Fruit fly (Drosophila melanogaster) whole organism, prepupa: ENCODE data around the gene Gdh.

Experiments used
- Blimp-1 ChIP-seq: fragments of 200-800 bp; sonication (Bioruptor generic); optimal IDR thresholded peaks from 3 replicates; lab custom pipeline; 2017; ENCODE audit warnings: missing biosample characterization, missing genetic modification characterization, mild to moderate bottlenecking, moderate library complexity, missing genetic modification reagents
- CG10631 ChIP-seq: fragments of 200-800 bp; sonication (Bioruptor generic); optimal IDR thresholded peaks from 2 replicates; lab custom pipeline; 2016; ENCODE audit warnings: missing biosample characterization, missing genetic modification characterization
- CG10669 ChIP-seq: fragments of 200-800 bp; sonication (Bioruptor generic); optimal IDR thresholded peaks from 3 replicates; lab custom pipeline; 2018; ENCODE audit warnings: missing biosample characterization, mild to moderate bottlenecking, missing genetic modification characterization, moderate library complexity
- CG11294 ChIP-seq: fragments of 200-800 bp; sonication (Bioruptor generic); IDR thresholded peaks from 2 replicates; pipeline ENCODE4 v1.3.6; 2022; ENCODE audit warnings: missing biosample characterization, missing genetic modification characterization
- CG1621 ChIP-seq: fragments of 200-800 bp; sonication (Bioruptor generic); optimal IDR thresholded peaks from 3 replicates; lab custom pipeline; 2018; ENCODE audit warnings: missing biosample characterization, mild to moderate bottlenecking, missing genetic modification characterization
- CG16779 ChIP-seq: fragments of 200-800 bp; sonication (Bioruptor generic); optimal IDR thresholded peaks from 3 replicates; lab custom pipeline; 2017; ENCODE audit warnings: missing biosample characterization, mild to moderate bottlenecking, missing genetic modification characterization
- CG31627 ChIP-seq: fragments of 200-800 bp; sonication (Bioruptor generic); optimal IDR thresholded peaks from 3 replicates; lab custom pipeline; 2016; ENCODE audit warnings: missing biosample characterization, missing genetic modification characterization
- CG32006 ChIP-seq: fragments of 200-800 bp; sonication (Bioruptor generic); optimal IDR thresholded peaks from 3 replicates; lab custom pipeline; 2017; ENCODE audit warnings: missing biosample characterization, mild to moderate bottlenecking, missing genetic modification characterization
- CG34406 ChIP-seq: fragments of 200-800 bp; sonication (Bioruptor generic); optimal IDR thresholded peaks from 3 replicates; lab custom pipeline; 2016; ENCODE audit warnings: missing biosample characterization, missing genetic modification characterization
- CG3919 ChIP-seq: fragments of 200-800 bp; sonication (Bioruptor generic); optimal IDR thresholded peaks from 3 replicates; lab custom pipeline; 2016; ENCODE audit warnings: missing biosample characterization, missing genetic modification characterization
- CG4318 ChIP-seq: fragments of 200-800 bp; sonication (Bioruptor generic); optimal IDR thresholded peaks from 3 replicates; lab custom pipeline; 2017; ENCODE audit warnings: missing biosample characterization, mild to moderate bottlenecking, missing genetic modification characterization
- CG6163 ChIP-seq: fragments of 200-800 bp; sonication (Bioruptor generic); IDR thresholded peaks from 3 replicates; pipeline ENCODE4 v1.3.6; 2022; ENCODE audit warnings: missing biosample characterization, missing genetic modification characterization
- CG6276 ChIP-seq: fragments of 200-800 bp; sonication (Bioruptor generic); optimal IDR thresholded peaks from 2 replicates; lab custom pipeline; 2017; ENCODE audit warnings: missing biosample characterization, mild to moderate bottlenecking, missing genetic modification characterization
- CG6792 ChIP-seq: fragments of 200-800 bp; sonication (Bioruptor generic); optimal IDR thresholded peaks from 3 replicates; lab custom pipeline; 2016; ENCODE audit warnings: missing biosample characterization, missing genetic modification characterization
- CG6808 ChIP-seq: fragments of 200-800 bp; sonication (Bioruptor generic); optimal IDR thresholded peaks from 3 replicates; lab custom pipeline; 2017; ENCODE audit warnings: missing biosample characterization, missing genetic modification characterization, mild to moderate bottlenecking, moderate library complexity, missing genetic modification reagents
- CG6854 ChIP-seq: fragments of 200-800 bp; sonication (Bioruptor generic); optimal IDR thresholded peaks from 2 replicates; lab custom pipeline; 2017; ENCODE audit warnings: missing biosample characterization, mild to moderate bottlenecking, missing genetic modification characterization
- CG7368 ChIP-seq: fragments of 200-800 bp; sonication (Bioruptor generic); optimal IDR thresholded peaks from 3 replicates; lab custom pipeline; 2016; ENCODE audit warnings: missing biosample characterization, missing genetic modification characterization
- CG8119 ChIP-seq: fragments of 200-800 bp; sonication (Bioruptor generic); IDR thresholded peaks from 3 replicates; pipeline ENCODE4 v1.3.6; 2022; ENCODE audit warnings: missing biosample characterization, missing genetic modification characterization
- CG8632 ChIP-seq: fragments of 200-800 bp; sonication (Bioruptor generic); optimal IDR thresholded peaks from 3 replicates; lab custom pipeline; 2016; ENCODE audit warnings: missing biosample characterization, missing genetic modification characterization
- CG9139 ChIP-seq: fragments of 200-800 bp; sonication (Bioruptor generic); optimal IDR thresholded peaks from 3 replicates; lab custom pipeline; 2017; ENCODE audit warnings: missing biosample characterization, mild to moderate bottlenecking, missing genetic modification characterization
- Eip78C ChIP-seq: fragments of 200-800 bp; sonication (Bioruptor generic); peaks from one replicate; lab custom pipeline; 2016; ENCODE audit warnings: missing biosample characterization, missing genetic modification characterization
- Eip93F ChIP-seq: fragments of 200-800 bp; sonication (Bioruptor generic); optimal IDR thresholded peaks from 2 replicates; lab custom pipeline; 2016; ENCODE audit warnings: missing biosample characterization, mild to moderate bottlenecking, missing genetic modification characterization
- Ets21C ChIP-seq: fragments of 200-800 bp; sonication (Bioruptor generic); optimal IDR thresholded peaks from 3 replicates; lab custom pipeline; 2016; ENCODE audit warnings: missing biosample characterization, missing genetic modification characterization
- Ets96B ChIP-seq: fragments of 200-800 bp; optimal IDR thresholded peaks from 2 replicates; lab custom pipeline; 2019; ENCODE audit warnings: missing biosample characterization, mild to moderate bottlenecking, missing genetic modification characterization, moderate library complexity
- Hr38 ChIP-seq: sonication (Bioruptor generic); optimal IDR thresholded peaks from 2 replicates; lab custom pipeline; 2016; ENCODE audit warnings: missing biosample characterization, missing genetic modification characterization
- Hr39 ChIP-seq: fragments of 200-800 bp; sonication (Bioruptor generic); optimal IDR thresholded peaks from 2 replicates; lab custom pipeline; 2016; ENCODE audit warnings: missing biosample characterization, missing genetic modification characterization
- Hr4 ChIP-seq: fragments of 200-800 bp; sonication (Bioruptor generic); optimal IDR thresholded peaks from 3 replicates; lab custom pipeline; 2016; ENCODE audit warnings: missing biosample characterization, missing genetic modification characterization
- Lpt ChIP-seq: fragments of 200-800 bp; sonication (Bioruptor generic); optimal IDR thresholded peaks from 3 replicates; lab custom pipeline; 2016; ENCODE audit warnings: missing biosample characterization, missing genetic modification characterization
- Met ChIP-seq: fragments of 200-800 bp; sonication (Bioruptor generic); optimal IDR thresholded peaks from 3 replicates; lab custom pipeline; 2016; ENCODE audit warnings: missing biosample characterization, missing genetic modification characterization
- Smox ChIP-seq: fragments of 200-800 bp; sonication (Bioruptor generic); optimal IDR thresholded peaks from 3 replicates; lab custom pipeline; 2016; ENCODE audit warnings: missing biosample characterization, missing genetic modification characterization
- Sox102F ChIP-seq: fragments of 200-800 bp; sonication (Bioruptor generic); optimal IDR thresholded peaks from 2 replicates; lab custom pipeline; 2016; ENCODE audit warnings: missing biosample characterization, mild to moderate bottlenecking, missing genetic modification characterization
- Sox15 ChIP-seq: fragments of 200-800 bp; sonication (Bioruptor generic); optimal IDR thresholded peaks from 3 replicates; lab custom pipeline; 2016; ENCODE audit warnings: missing biosample characterization, missing genetic modification characterization
- achi ChIP-seq: fragments of 200-800 bp; sonication (Bioruptor generic); optimal IDR thresholded peaks from 3 replicates; lab custom pipeline; 2016; ENCODE audit warnings: missing biosample characterization, missing genetic modification characterization
- acj6 ChIP-seq: fragments of 200-800 bp; sonication (Bioruptor generic); optimal IDR thresholded peaks from 3 replicates; lab custom pipeline; 2016; ENCODE audit warnings: missing biosample characterization, missing genetic modification characterization
- cyc ChIP-seq: fragments of 200-800 bp; sonication (Bioruptor generic); optimal IDR thresholded peaks from 3 replicates; lab custom pipeline; 2016; ENCODE audit warnings: missing biosample characterization, missing genetic modification characterization
- dac ChIP-seq: fragments of 200-800 bp; sonication (Bioruptor generic); optimal IDR thresholded peaks from 2 replicates; lab custom pipeline; 2017; ENCODE audit warnings: missing biosample characterization, mild to moderate bottlenecking, missing genetic modification characterization
- dsx ChIP-seq: fragments of 200-800 bp; optimal IDR thresholded peaks from 3 replicates; lab custom pipeline; 2019; ENCODE audit warnings: missing biosample characterization, mild to moderate bottlenecking, missing genetic modification characterization, moderate library complexity; ENCODE audit not compliant: poor library complexity, severe bottlenecking
- eg ChIP-seq: fragments of 200-800 bp; sonication (Bioruptor generic); IDR thresholded peaks from 3 replicates; pipeline ENCODE4 v1.3.6; 2022; ENCODE audit warnings: missing biosample characterization, missing genetic modification characterization
- esn ChIP-seq: fragments of 200-800 bp; sonication (Bioruptor generic); optimal IDR thresholded peaks from 2 replicates; lab custom pipeline; 2016; ENCODE audit warnings: missing biosample characterization, mild to moderate bottlenecking, missing genetic modification characterization, moderate library complexity
- fd59A ChIP-seq: fragments of 200-800 bp; sonication (Bioruptor generic); optimal IDR thresholded peaks from 2 replicates; lab custom pipeline; 2017; ENCODE audit warnings: missing biosample characterization, mild to moderate bottlenecking, missing genetic modification characterization, missing genetic modification reagents
- fd85E ChIP-seq: fragments of 200-800 bp; sonication (Bioruptor generic); optimal IDR thresholded peaks from 3 replicates; lab custom pipeline; 2016; ENCODE audit warnings: missing biosample characterization, missing genetic modification characterization
- fkh ChIP-seq: fragments of 200-800 bp; sonication (Bioruptor generic); optimal IDR thresholded peaks from 3 replicates; lab custom pipeline; 2017; ENCODE audit warnings: missing biosample characterization, mild to moderate bottlenecking, missing genetic modification characterization, moderate library complexity
- lz ChIP-seq: fragments of 200-800 bp; sonication (Bioruptor generic); optimal IDR thresholded peaks from 3 replicates; lab custom pipeline; 2016; ENCODE audit warnings: missing biosample characterization, missing genetic modification characterization
- net ChIP-seq: fragments of 200-800 bp; sonication (Bioruptor generic); optimal IDR thresholded peaks from 3 replicates; lab custom pipeline; 2016; ENCODE audit warnings: missing biosample characterization, missing genetic modification characterization
- pdm3 ChIP-seq: fragments of 200-800 bp; sonication (Bioruptor generic); optimal IDR thresholded peaks from 3 replicates; lab custom pipeline; 2016; ENCODE audit warnings: missing biosample characterization, missing genetic modification characterization
- salr ChIP-seq, 2 experiments: fragments of 200-800 bp; sonication (Bioruptor generic); optimal IDR thresholded peaks; 3 replicates each; lab custom pipeline; 2016 to 2018; ENCODE audit warnings: missing biosample characterization in 2 of 2, missing genetic modification characterization in 2 of 2, mild to moderate bottlenecking in 1 of 2
- spab ChIP-seq: fragments of 200-800 bp; sonication (Bioruptor generic); optimal IDR thresholded peaks from 2 replicates; lab custom pipeline; 2017; ENCODE audit warnings: missing biosample characterization, mild to moderate bottlenecking, missing genetic modification characterization, missing genetic modification reagents
- ss ChIP-seq, 2 experiments: fragments of 200-800 bp; sonication (Bioruptor generic); optimal IDR thresholded peaks; 2 replicates in 1 of 2; 3 replicates in 1 of 2; lab custom pipeline; 2017 to 2018; ENCODE audit warnings: mild to moderate bottlenecking in 2 of 2, missing biosample characterization in 2 of 2, missing genetic modification characterization in 2 of 2, moderate library complexity in 1 of 2
- svp ChIP-seq: fragments of 200-800 bp; sonication (Bioruptor generic); peaks from one replicate; lab custom pipeline; 2016; ENCODE audit warnings: missing biosample characterization, missing genetic modification characterization
- topi ChIP-seq: fragments of 200-800 bp; sonication (Bioruptor generic); optimal IDR thresholded peaks from 3 replicates; lab custom pipeline; 2016; ENCODE audit warnings: missing biosample characterization, missing genetic modification characterization
- vri ChIP-seq: fragments of 200-800 bp; sonication (Bioruptor generic); optimal IDR thresholded peaks from 3 replicates; lab custom pipeline; 2016; ENCODE audit warnings: missing biosample characterization, mild to moderate bottlenecking, missing genetic modification characterization

The Gdh gene

dm6 chr3R:23922502-23923350, 20.2 kb downstream of the Gdh start, which contains the start of the genes sba and CG31141:
sba (minus strand) TSS chr3R:23922973.
CG31141 (plus strand) TSS chr3R:23923300.
- TF ChIP-seq CG3919 (no peak), Ets21C (GFP tag; lab: Kevin White, UChicago) (no peak), esn (peak; percentile 25), cyc (GFP tag; lab: Kevin White, UChicago) (no peak), CG31627 (GFP tag; lab: Kevin White, UChicago) (no peak), fkh (GFP tag; lab: Kevin White, UChicago) (no peak), spab (GFP tag; lab: Kevin White, UChicago) (no peak), CG6808 (no peak), lz (no peak), Eip78C (GFP tag; lab: Kevin White, UChicago) (peak; percentile 67), CG8119 (no peak), dac (no peak), net (GFP tag; lab: Kevin White, UChicago) (no peak), Hr4 (no peak), achi (GFP tag; lab: Kevin White, UChicago) (no peak), CG16779 (tag; lab: Kevin White, UChicago) (no peak), acj6 (GFP tag; lab: Kevin White, UChicago) (no peak), Blimp-1 (GFP tag; lab: Kevin White, UChicago) (no peak), CG6276 (no peak), Sox102F (GFP tag; lab: Kevin White, UChicago) (no peak), CG32006 (no peak), vri (GFP tag; lab: Kevin White, UChicago) (peak; percentile 65), CG11294 (no peak), CG6854 (GFP tag; lab: Kevin White, UChicago) (peak; percentile 79), CG34406 (no peak), CG10631 (GFP tag; lab: Kevin White, UChicago) (no peak), topi (GFP tag; lab: Kevin White, UChicago) (peak; percentile 5), CG6163 (no peak), fd59A (GFP tag; lab: Kevin White, UChicago) (no peak), Hr38 (GFP tag; lab: Kevin White, UChicago) (no peak), salr (GFP tag; optimal IDR thresholded peaks at IDR 0.05; lab: Kevin White, UChicago) (no peak), CG6792 (no peak), fd85E (GFP tag; lab: Kevin White, UChicago) (no peak), Met (GFP tag; lab: Kevin White, UChicago) (no peak), Sox15 (GFP tag; lab: Kevin White, UChicago) (no peak), dsx (GFP tag; lab: Kevin White, UChicago) (peak; percentile 26), Ets96B (tag; lab: Kevin White, UChicago) (no peak), CG7368 (GFP tag; lab: Kevin White, UChicago) (no peak), CG1621 (tag; lab: Kevin White, UChicago) (no peak), CG10669 (no peak), pdm3 (GFP tag; lab: Kevin White, UChicago) (no peak), Lpt (GFP tag; lab: Kevin White, UChicago) (peak; percentile 30), svp (GFP tag; lab: Kevin White, UChicago) (no peak), eg (GFP tag; lab: Robert Waterston, UW) (no peak; the same call in 2 of the 3 replicates), Hr39 (no peak), ss (GFP tag; optimal IDR thresholded peaks at IDR 0.05; lab: Kevin White, UChicago) (no peak), CG4318 (no peak), Smox (GFP tag; lab: Kevin White, UChicago) (no peak), CG9139 (GFP tag; lab: Kevin White, UChicago) (no peak), Eip93F (GFP tag; lab: Kevin White, UChicago) (no peak), CG8632 (GFP tag; lab: Kevin White, UChicago) (no peak)
